Worm (Caenorhabditis elegans): ENCODE data around the gene F57B9.8.

ce11 chrIII:6903056-6903977 lies 31.8 kb downstream of the F57B9.8 start, which contains the start of the genes brc-2 and T07E3.3:
- TF ChIP-seq pha-4 (tag; optimal IDR thresholded peaks at IDR 0.05) (no peak), nhr-11 (tag; optimal IDR thresholded peaks at IDR 0.05) (no peak), pros-1 (tag; optimal IDR thresholded peaks at IDR 0.05) (no peak), pha-2 (tag; optimal IDR thresholded peaks at IDR 0.05) (no peak), gmeb-2 (tag; optimal IDR thresholded peaks at IDR 0.05) (no peak), ceh-18 (tag; optimal IDR thresholded peaks at IDR 0.05) (no peak), elt-2 (tag; optimal IDR thresholded peaks at IDR 0.05) (no peak), lin-11 (tag; optimal IDR thresholded peaks at IDR 0.05) (no peak)
